Worm (Caenorhabditis elegans) whole organism, late embryonic: Measurements from ENCODE around the gene T07C4.12.

Source experiments
- C08G9.2 ChIP-seq: sonication (generic microtip); optimal IDR thresholded peaks from 2 replicates; lab custom pipeline; 2016; ENCODE audit warnings: mild to moderate bottlenecking, missing genetic modification characterization, moderate library complexity, missing compliant biosample characterization
- ahr-1 ChIP-seq: sonication (generic microtip); optimal IDR thresholded peaks from 2 replicates; lab custom pipeline; 2016; ENCODE audit warnings: missing genetic modification characterization, missing compliant biosample characterization
- ceh-14 ChIP-seq: sonication (generic microtip); optimal IDR thresholded peaks from 2 replicates; lab custom pipeline; 2016; ENCODE audit warnings: missing genotype, missing genetic modification characterization, missing compliant biosample characterization
- ceh-18 ChIP-seq: sonication (generic microtip); optimal IDR thresholded peaks from 2 replicates; lab custom pipeline; 2016; ENCODE audit warnings: missing genetic modification characterization, missing compliant biosample characterization
- ceh-22 ChIP-seq: sonication (generic microtip); optimal IDR thresholded peaks from 2 replicates; lab custom pipeline; 2017; ENCODE audit warnings: missing biosample characterization, missing genetic modification characterization
- ceh-30 ChIP-seq: fragments of 150-350 bp; optimal IDR thresholded peaks from 2 replicates; lab custom pipeline; 2014; ENCODE audit warnings: missing biosample characterization, missing genetic modification characterization
- ceh-31 ChIP-seq: sonication (generic microtip); optimal IDR thresholded peaks from 2 replicates; lab custom pipeline; 2016; ENCODE audit warnings: missing genetic modification characterization, missing compliant biosample characterization
- ceh-48 ChIP-seq: sonication (generic microtip); optimal IDR thresholded peaks from 2 replicates; lab custom pipeline; 2016; ENCODE audit warnings: missing genetic modification characterization, inconsistent platforms, missing compliant biosample characterization
- dve-1 ChIP-seq: sonication (generic microtip); optimal IDR thresholded peaks from 2 replicates; lab custom pipeline; 2017; ENCODE audit warnings: antibody characterized with exemption, mild to moderate bottlenecking, missing genetic modification characterization, missing compliant biosample characterization
- ets-4 ChIP-seq: sonication (generic microtip); optimal IDR thresholded peaks from 2 replicates; lab custom pipeline; 2016; ENCODE audit warnings: missing genetic modification characterization, missing compliant biosample characterization
- fkh-10 ChIP-seq: fragments of 150-350 bp; optimal IDR thresholded peaks from 2 replicates; lab custom pipeline; 2014; ENCODE audit warnings: missing biosample characterization, missing genetic modification reagents, missing genetic modification characterization
- fkh-6 ChIP-seq: sonication (generic microtip); optimal IDR thresholded peaks from 2 replicates; lab custom pipeline; 2016; ENCODE audit warnings: missing genetic modification characterization, missing compliant biosample characterization
- gmeb-2 ChIP-seq: sonication (generic microtip); optimal IDR thresholded peaks from 2 replicates; lab custom pipeline; 2016; ENCODE audit warnings: missing genetic modification characterization, inconsistent platforms, missing compliant biosample characterization
- hlh-15 ChIP-seq: sonication (generic microtip); optimal IDR thresholded peaks from 2 replicates; lab custom pipeline; 2016; ENCODE audit warnings: missing genetic modification characterization, missing compliant biosample characterization
- hlh-30 ChIP-seq: sonication (generic microtip); optimal IDR thresholded peaks from 2 replicates; lab custom pipeline; 2017; ENCODE audit warnings: antibody characterized with exemption, missing genetic modification characterization, missing compliant biosample characterization; ENCODE audit not compliant: insufficient read depth
- hlh-8 ChIP-seq: sonication (generic microtip); optimal IDR thresholded peaks from 2 replicates; lab custom pipeline; 2016; ENCODE audit warnings: missing genotype, missing genetic modification characterization, missing compliant biosample characterization
- lim-6 ChIP-seq: sonication (generic microtip); optimal IDR thresholded peaks from 2 replicates; lab custom pipeline; 2016; ENCODE audit warnings: missing genetic modification characterization, missing compliant biosample characterization
- lin-11 ChIP-seq: fragments of 200-800 bp; sonication (Bioruptor generic); optimal IDR thresholded peaks from 2 replicates; lab custom pipeline; 2018; ENCODE audit warnings: mild to moderate bottlenecking, missing genetic modification characterization, missing compliant biosample characterization
- madf-2 ChIP-seq: sonication (generic microtip); optimal IDR thresholded peaks from 2 replicates; lab custom pipeline; 2017; ENCODE audit warnings: missing genetic modification characterization, missing compliant biosample characterization
- nhr-11 ChIP-seq: fragments of 150-350 bp; optimal IDR thresholded peaks from 2 replicates; lab custom pipeline; 2014; ENCODE audit warnings: missing biosample characterization, missing genetic modification characterization
- nhr-232 ChIP-seq: sonication (generic microtip); optimal IDR thresholded peaks from 2 replicates; lab custom pipeline; 2016; ENCODE audit warnings: missing genetic modification characterization, missing compliant biosample characterization
- npax-4 ChIP-seq: sonication (generic microtip); optimal IDR thresholded peaks from 2 replicates; lab custom pipeline; 2016; ENCODE audit warnings: missing genetic modification characterization, missing compliant biosample characterization
- pag-3 ChIP-seq: sonication (generic microtip); optimal IDR thresholded peaks from 2 replicates; lab custom pipeline; 2016; ENCODE audit warnings: missing compliant biosample characterization, missing genetic modification characterization, borderline replicate concordance
- pax-1 ChIP-seq: fragments of 150-350 bp; optimal IDR thresholded peaks from 2 replicates; lab custom pipeline; 2014; ENCODE audit warnings: missing biosample characterization, missing genetic modification characterization
- pha-2 ChIP-seq: sonication (generic microtip); optimal IDR thresholded peaks from 2 replicates; lab custom pipeline; 2017; ENCODE audit warnings: mild to moderate bottlenecking, missing genetic modification characterization, missing compliant biosample characterization
- pha-4 ChIP-seq: fragments of 150-350 bp; optimal IDR thresholded peaks from 2 replicates; lab custom pipeline; 2018; ENCODE audit warnings: missing biosample characterization, missing genetic modification reagents, missing genetic modification characterization
- pqm-1 ChIP-seq: sonication (generic microtip); optimal IDR thresholded peaks from 2 replicates; lab custom pipeline; 2016; ENCODE audit warnings: missing genetic modification characterization, missing compliant biosample characterization
- pros-1 ChIP-seq: fragments of 150-350 bp; optimal IDR thresholded peaks from 2 replicates; lab custom pipeline; 2014; ENCODE audit warnings: missing biosample characterization, missing genetic modification reagents, missing genetic modification characterization
- sdc-2 ChIP-seq: sonication (generic microtip); optimal IDR thresholded peaks from 2 replicates; lab custom pipeline; 2016; ENCODE audit warnings: missing genotype, missing genetic modification characterization, missing compliant biosample characterization
- sox-2 ChIP-seq: fragments of 200-800 bp; sonication (Bioruptor generic); IDR thresholded peaks from 2 replicates; pipeline ENCODE4 v1.3.6; 2022; ENCODE audit warnings: missing genetic modification reagents, missing genetic modification characterization, missing compliant biosample characterization
- sox-4 ChIP-seq: sonication (generic microtip); optimal IDR thresholded peaks from 2 replicates; lab custom pipeline; 2017; ENCODE audit warnings: mild to moderate bottlenecking, missing genetic modification characterization, inconsistent platforms, missing compliant biosample characterization
- tbx-7 ChIP-seq: sonication (generic microtip); optimal IDR thresholded peaks from 2 replicates; lab custom pipeline; 2016; ENCODE audit warnings: missing genotype, missing genetic modification characterization, missing compliant biosample characterization
- unc-3 ChIP-seq, 2 experiments: fragments of 200-800 bp in 1 of 2; sonication (Bioruptor generic) in 1 of 2; sonication (generic microtip) in 1 of 2; conservative IDR thresholded peaks in 1 of 2; optimal IDR thresholded peaks in 1 of 2; 2 replicates each; pipeline versions ENCODE4 v1.3.6 to Lab custom; 2016 to 2022; ENCODE audit warnings: missing compliant biosample characterization in 2 of 2, missing genetic modification characterization in 2 of 2, missing genetic modification reagents in 1 of 2
- unc-55 ChIP-seq: sonication (generic microtip); optimal IDR thresholded peaks from 2 replicates; lab custom pipeline; 2017; ENCODE audit warnings: missing biosample characterization, missing genetic modification reagents, missing genetic modification characterization
- unc-86 ChIP-seq: sonication (generic microtip); optimal IDR thresholded peaks from 2 replicates; lab custom pipeline; 2016; ENCODE audit warnings: missing genetic modification characterization, missing compliant biosample characterization

Gene T07C4.12

ce11 chrIII:10300078-10300477, 32.4 kb downstream of the T07C4.12 start, which contains the start of gene vglu-3:
vglu-3 (plus strand) TSS chrIII:10300378.
- no peak for TF ChIP-seq ceh-30 (tag; lab: Kevin White, UChicago)
- no peak for TF ChIP-seq lin-11 (tag; lab: Kevin White, UChicago)
- no peak for TF ChIP-seq unc-86 (tag; lab: Kevin White, UChicago)
- no peak for TF ChIP-seq npax-4
- TF ChIP-seq dve-1 (tag; lab: Kevin White, UChicago): no peak
- no peak for TF ChIP-seq pax-1
- no peak for TF ChIP-seq nhr-232 (tag; lab: Kevin White, UChicago)
- TF ChIP-seq C08G9.2 (tag; lab: Kevin White, UChicago): no peak
- no peak for TF ChIP-seq hlh-30 (tag; lab: Kevin White, UChicago)
- no peak for TF ChIP-seq fkh-10 (GFP tag; lab: Kevin White, UChicago)
- TF ChIP-seq ceh-48 (tag; lab: Kevin White, UChicago): no peak
- TF ChIP-seq hlh-8 (tag; lab: Kevin White, UChicago): no peak
- no peak for TF ChIP-seq madf-2
- no peak for TF ChIP-seq unc-55 (GFP tag; lab: Kevin White, UChicago)
- TF ChIP-seq ceh-31 (tag; lab: Kevin White, UChicago): no peak
- TF ChIP-seq ceh-14 (tag; lab: Kevin White, UChicago): no peak

- no peak for TF ChIP-seq pros-1 (tag; lab: Kevin White, UChicago)
- TF ChIP-seq pha-4 (tag; lab: Kevin White, UChicago): no peak
- no peak for TF ChIP-seq hlh-15
- TF ChIP-seq ceh-30 (tag; lab: Kevin White, UChicago): no peak
- no peak for TF ChIP-seq sdc-2
- no peak for TF ChIP-seq tbx-7
- no peak for TF ChIP-seq unc-86 (tag; lab: Kevin White, UChicago)
- no peak for TF ChIP-seq sox-4 (tag; lab: Kevin White, UChicago)
- TF ChIP-seq fkh-6 (tag; lab: Kevin White, UChicago): no peak
- TF ChIP-seq sox-2: no peak
- no peak for TF ChIP-seq pha-2
- no peak for TF ChIP-seq hlh-30 (tag; lab: Kevin White, UChicago)
- TF ChIP-seq nhr-11 (tag; lab: Kevin White, UChicago): no peak
Measured at ce11 chrIII:10296904-10297303, 35.6 kb downstream of the T07C4.12 start.

ce11 chrIII:10294837-10295236, 37.6 kb downstream of the T07C4.12 start, which contains the start of gene vglu-2:
vglu-2 (plus strand) TSS chrIII:10295137.
- TF ChIP-seq pqm-1 (tag; lab: Kevin White, UChicago) (no peak), ceh-31 (tag; lab: Kevin White, UChicago) (no peak), pag-3 (no peak), dve-1 (tag; lab: Kevin White, UChicago) (no peak), pros-1 (tag; lab: Kevin White, UChicago) (no peak), lim-6 (tag; lab: Kevin White, UChicago) (no peak), tbx-7 (no peak), sox-2 (no peak), unc-55 (GFP tag; lab: Kevin White, UChicago) (no peak), ets-4 (no peak), unc-3 (GFP tag; conservative IDR thresholded peaks at IDR 0.05; lab: Robert Waterston, UW) (no peak), unc-3 (tag; optimal IDR thresholded peaks at IDR 0.05; lab: Kevin White, UChicago) (no peak), pax-1 (no peak), C08G9.2 (tag; lab: Kevin White, UChicago) (no peak), sox-4 (tag; lab: Kevin White, UChicago) (no peak), ahr-1 (tag; lab: Kevin White, UChicago) (no peak)

ce11 chrIII:10293946-10294345, 38.5 kb downstream of the T07C4.12 start:
- TF ChIP-seq gmeb-2 (tag; lab: Kevin White, UChicago) (no peak), ceh-22 (tag; lab: Kevin White, UChicago) (no peak), ceh-18 (no peak), lin-11 (tag; lab: Kevin White, UChicago) (no peak)
